Fruit fly (Drosophila melanogaster) whole organism, adult: Measurements from ENCODE around the gene CG11964.

Experiments
- CG11617 ChIP-seq: fragments of 200-800 bp; sonication (Bioruptor generic); optimal IDR thresholded peaks from 2 replicates; lab custom pipeline; 2017; ENCODE audit warnings: mild to moderate bottlenecking, missing biosample characterization, missing genetic modification reagents, missing genetic modification characterization
- CG12768 ChIP-seq: fragments of 200-800 bp; sonication (Bioruptor generic); optimal IDR thresholded peaks from 2 replicates; lab custom pipeline; 2017; ENCODE audit warnings: missing biosample characterization, missing genetic modification characterization, mild to moderate bottlenecking, moderate library complexity, missing genetic modification reagents
- CG14711 ChIP-seq: fragments of 200-800 bp; sonication (Bioruptor generic); optimal IDR thresholded peaks from 2 replicates; lab custom pipeline; 2018; ENCODE audit warnings: missing biosample characterization, mild to moderate bottlenecking, missing genetic modification characterization, moderate library complexity
- CG1620 ChIP-seq: fragments of 200-800 bp; sonication (Bioruptor generic); optimal IDR thresholded peaks from 2 replicates; lab custom pipeline; 2016; ENCODE audit warnings: missing biosample characterization, missing genetic modification characterization
- CG33017 ChIP-seq: fragments of 200-800 bp; sonication (Bioruptor generic); optimal IDR thresholded peaks from 2 replicates; lab custom pipeline; 2018; ENCODE audit warnings: missing biosample characterization, mild to moderate bottlenecking, missing genetic modification characterization, moderate library complexity
- CG5204 ChIP-seq: fragments of 200-800 bp; sonication (Bioruptor generic); optimal IDR thresholded peaks from 2 replicates; lab custom pipeline; 2016; ENCODE audit warnings: missing biosample characterization, missing genetic modification characterization
- CG7045 ChIP-seq: fragments of 200-800 bp; sonication (Bioruptor generic); optimal IDR thresholded peaks from 2 replicates; lab custom pipeline; 2017; ENCODE audit warnings: missing biosample characterization, mild to moderate bottlenecking, missing genetic modification characterization
- CG7101 ChIP-seq: fragments of 200-800 bp; sonication (Bioruptor generic); optimal IDR thresholded peaks from 2 replicates; lab custom pipeline; 2018; ENCODE audit warnings: missing biosample characterization, mild to moderate bottlenecking, missing genetic modification characterization, moderate library complexity
- Clk ChIP-seq: fragments of 200-800 bp; sonication (Bioruptor generic); optimal IDR thresholded peaks from 2 replicates; lab custom pipeline; 2017; ENCODE audit warnings: missing biosample characterization, missing genetic modification characterization
- Crg-1 ChIP-seq: fragments of 200-800 bp; sonication (Bioruptor generic); optimal IDR thresholded peaks from 2 replicates; lab custom pipeline; 2016; ENCODE audit warnings: missing biosample characterization, missing genetic modification characterization
- Hr96 ChIP-seq: fragments of 200-800 bp; sonication (Bioruptor generic); optimal IDR thresholded peaks from 2 replicates; lab custom pipeline; 2016; ENCODE audit warnings: missing biosample characterization, missing genetic modification characterization
- Mnt ChIP-seq: fragments of 200-800 bp; sonication (Bioruptor generic); optimal IDR thresholded peaks from 2 replicates; lab custom pipeline; 2016; ENCODE audit warnings: missing biosample characterization, mild to moderate bottlenecking, missing genetic modification characterization
- bab1 ChIP-seq: fragments of 200-800 bp; sonication (Bioruptor generic); optimal IDR thresholded peaks from 3 replicates; lab custom pipeline; 2019; ENCODE audit warnings: missing biosample characterization, mild to moderate bottlenecking, missing genetic modification characterization, moderate library complexity
- cic ChIP-seq: fragments of 200-800 bp; sonication (Bioruptor generic); optimal IDR thresholded peaks from 2 replicates; lab custom pipeline; 2017; ENCODE audit warnings: missing biosample characterization, mild to moderate bottlenecking, missing genetic modification characterization, moderate library complexity
- cnc ChIP-seq, 2 experiments: fragments of >200 bp; optimal IDR thresholded peaks; 2 replicates each; lab custom pipeline; 2017
- kay ChIP-seq: fragments of 200-800 bp; sonication (Bioruptor generic); peaks from one replicate; lab custom pipeline; 2016; ENCODE audit warnings: missing biosample characterization, missing genetic modification characterization, borderline replicate concordance
- ovo ChIP-seq: fragments of 200-800 bp; sonication (Bioruptor generic); optimal IDR thresholded peaks from 2 replicates; lab custom pipeline; 2016; ENCODE audit warnings: missing biosample characterization, missing genetic modification characterization
- pad ChIP-seq: fragments of 200-800 bp; sonication (Bioruptor generic); optimal IDR thresholded peaks from 3 replicates; lab custom pipeline; 2017; ENCODE audit warnings: missing biosample characterization, missing genetic modification characterization, mild to moderate bottlenecking, moderate library complexity, missing genetic modification reagents
- tj ChIP-seq: fragments of 200-800 bp; sonication (Bioruptor generic); optimal IDR thresholded peaks from 3 replicates; lab custom pipeline; 2017; ENCODE audit warnings: missing biosample characterization, mild to moderate bottlenecking, missing genetic modification characterization, moderate library complexity
- toe ChIP-seq: fragments of 200-800 bp; sonication (Bioruptor generic); optimal IDR thresholded peaks from 2 replicates; lab custom pipeline; 2016; ENCODE audit warnings: missing biosample characterization, missing genetic modification characterization

Gene CG11964

DNA sequence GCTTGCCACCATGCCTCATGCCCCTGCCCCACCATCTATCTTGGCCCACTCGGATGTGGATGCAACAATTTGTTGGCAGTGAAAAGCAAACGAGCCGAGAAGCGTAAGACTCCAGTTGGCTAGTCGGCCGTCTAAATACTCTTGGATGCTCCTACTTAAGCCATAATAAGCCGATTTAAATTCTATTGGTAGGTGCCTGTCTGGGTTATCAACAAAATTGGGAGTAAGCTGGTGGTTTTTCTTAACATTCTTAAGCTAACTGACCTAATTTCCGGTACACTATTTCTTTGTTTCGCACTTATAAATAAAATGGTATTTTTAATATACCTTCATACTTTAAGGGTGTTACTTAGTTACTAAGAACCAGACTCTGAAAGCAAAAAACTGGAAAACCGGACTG lies 12.9 kb upstream of the CG11964 start:
- TF ChIP-seq Crg-1 (GFP tag; lab: Kevin White, UChicago), result no peak
- no peak for TF ChIP-seq CG33017 (tag; lab: Kevin White, UChicago)
- TF ChIP-seq bab1 (GFP tag; lab: Kevin White, UChicago), result no peak
- no peak for TF ChIP-seq CG12768 (GFP tag; lab: Kevin White, UChicago)

DNA sequence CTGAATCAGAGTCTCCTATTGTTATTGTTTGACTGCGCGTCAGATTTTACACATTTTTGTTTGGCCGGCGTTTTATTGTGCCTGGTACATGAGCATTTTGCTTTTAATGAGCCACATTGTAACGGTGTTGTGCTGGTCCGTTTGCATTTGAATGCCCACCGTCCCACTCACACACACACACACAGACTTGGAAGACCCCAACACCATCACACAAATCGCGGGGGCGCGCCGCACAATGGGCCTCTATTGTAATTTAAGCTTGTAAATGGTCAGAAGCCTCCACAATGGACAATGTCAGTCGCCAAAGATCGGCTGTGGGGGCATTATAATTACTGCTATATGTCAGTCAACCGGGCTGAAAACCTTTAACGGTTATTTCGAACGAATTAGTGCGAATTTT lies 11.5 kb upstream of the CG11964 start:
- TF ChIP-seq CG14711 (no peak), bab1 (GFP tag; lab: Kevin White, UChicago) (no peak), CG33017 (tag; lab: Kevin White, UChicago) (no peak)

DNA sequence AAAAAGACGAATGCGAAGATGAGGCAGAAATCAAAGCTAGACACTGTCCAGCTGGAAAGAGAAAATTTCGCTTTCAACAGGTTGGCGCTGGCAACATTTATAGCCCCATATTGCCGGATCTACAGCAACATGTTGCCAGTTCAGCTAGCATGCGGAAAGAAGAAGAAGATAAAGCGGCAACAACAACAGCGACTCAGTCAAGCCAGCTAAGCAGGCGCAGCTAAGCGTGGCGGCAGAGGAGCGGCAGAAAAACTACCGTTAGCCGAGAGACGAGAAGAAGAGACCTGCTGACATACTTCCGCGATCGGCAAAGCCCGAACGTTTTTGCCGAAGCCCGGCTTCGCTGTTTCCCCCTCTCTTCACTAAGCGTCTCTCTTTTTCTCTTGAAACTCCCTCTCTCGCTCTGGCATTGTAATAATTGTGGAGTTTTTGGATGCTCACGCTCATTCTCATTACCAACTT lies 10.6 kb upstream of the CG11964 start:
- TF ChIP-seq cic (GFP tag; lab: Kevin White, UChicago) (no peak), pad (GFP tag; lab: Kevin White, UChicago) (peak; percentile 69), ovo (GFP tag; lab: Kevin White, UChicago) (peak; percentile 93)

DNA sequence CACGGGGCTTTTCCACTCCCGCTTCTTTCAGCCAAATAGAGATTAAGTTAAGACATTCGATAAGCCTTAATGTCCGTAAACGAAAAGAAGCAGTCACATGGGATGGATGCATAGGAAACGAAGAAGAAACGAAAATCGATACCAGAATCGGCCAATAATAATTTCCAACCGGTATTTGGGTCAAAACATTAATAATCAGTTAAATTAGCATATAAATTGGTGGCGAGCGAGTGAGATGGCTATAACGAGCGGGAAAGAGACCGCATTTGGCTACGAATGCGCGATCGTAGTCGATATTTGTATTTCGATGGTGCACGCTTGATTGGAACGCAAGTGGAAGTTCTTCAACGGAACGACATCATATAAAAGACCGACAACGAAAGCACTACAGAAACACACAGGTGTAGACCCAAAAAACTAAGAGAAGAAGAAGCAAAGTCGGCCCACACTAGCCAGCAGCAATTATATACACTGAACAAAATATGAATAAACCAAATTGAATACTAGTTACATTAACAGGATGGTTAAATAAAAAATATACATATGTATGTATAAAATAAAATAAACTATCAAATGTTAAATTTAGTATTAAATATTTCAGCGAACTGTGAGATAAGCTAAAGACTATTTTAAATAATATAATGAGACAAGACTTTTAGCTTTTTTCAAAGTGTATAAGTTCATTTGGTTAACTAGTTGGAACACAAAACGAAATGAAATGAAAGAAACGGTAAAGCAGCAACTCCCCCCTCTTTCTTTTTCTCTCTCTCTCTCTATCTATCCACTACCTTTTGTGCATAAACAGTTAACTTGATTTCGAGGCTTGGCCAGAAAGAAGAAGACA lies 9.9 kb upstream of the CG11964 start:
- TF ChIP-seq pad (GFP tag; lab: Kevin White, UChicago), result peak; percentile 76
- TF ChIP-seq CG7045 (GFP tag; lab: Kevin White, UChicago), result no peak

DNA sequence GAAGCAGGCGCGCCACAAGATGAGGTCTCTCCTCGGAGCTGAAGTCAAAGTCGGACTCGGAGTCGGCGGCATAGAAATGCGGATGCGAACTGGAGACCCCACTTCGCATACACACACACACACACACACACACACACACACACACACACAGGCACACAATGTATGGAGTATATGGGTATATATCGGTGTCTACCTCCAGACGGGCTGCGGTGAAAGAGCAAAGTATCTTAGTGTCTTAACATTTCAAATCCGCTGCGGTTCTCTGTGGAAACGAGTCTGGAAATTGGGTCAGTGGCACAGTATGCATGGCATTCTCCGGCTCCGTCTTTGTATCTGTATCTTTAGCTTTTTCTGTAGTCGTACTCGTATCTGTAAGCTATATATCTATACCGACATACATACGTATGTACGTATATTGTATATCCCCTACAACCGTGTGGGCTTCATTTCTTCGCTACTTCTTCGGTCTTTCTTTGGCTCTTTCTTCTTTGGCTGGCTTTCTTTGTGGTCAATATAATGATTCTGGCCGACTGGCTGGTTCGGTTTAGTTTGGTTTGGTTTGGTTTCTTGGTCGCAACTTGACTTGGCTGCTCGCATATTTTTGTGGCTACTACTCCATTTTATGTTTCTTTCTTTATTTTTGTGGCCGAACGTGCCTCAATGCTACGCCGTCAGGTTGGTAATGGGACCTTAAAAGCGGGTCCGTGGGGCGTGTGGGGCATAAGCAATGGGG lies 4.7 kb upstream of the CG11964 start:
- TF ChIP-seq CG5204 (GFP tag; lab: Kevin White, UChicago), result no peak
- no peak for TF ChIP-seq CG1620 (GFP tag; lab: Kevin White, UChicago)
- no peak for TF ChIP-seq Clk (GFP tag; lab: Kevin White, UChicago)
- TF ChIP-seq Crg-1 (GFP tag; lab: Kevin White, UChicago), result no peak
- no peak for TF ChIP-seq Hr96

DNA sequence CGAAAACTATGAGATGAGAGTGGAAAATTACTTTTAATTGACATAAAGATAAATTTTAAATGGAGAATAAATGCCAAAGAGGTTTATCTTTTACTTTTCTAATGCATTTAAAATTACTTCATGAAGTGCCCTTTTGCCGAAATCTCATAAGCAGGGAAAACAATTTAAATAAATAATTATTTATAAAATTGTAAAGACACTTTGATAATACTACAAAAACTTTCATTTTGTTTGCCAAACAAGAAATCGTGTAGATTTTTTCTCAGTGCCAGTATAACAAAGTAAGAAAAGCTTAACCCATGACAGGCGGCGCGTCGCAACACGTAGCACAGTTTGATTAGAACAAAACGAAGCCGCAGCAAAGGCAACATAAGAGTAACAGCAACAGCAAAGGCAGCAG lies 4.0 kb upstream of the CG11964 start:
- TF ChIP-seq toe, result no peak
- no peak for TF ChIP-seq kay (GFP tag; lab: Kevin White, UChicago)
- TF ChIP-seq bab1 (GFP tag; lab: Kevin White, UChicago), result no peak

DNA sequence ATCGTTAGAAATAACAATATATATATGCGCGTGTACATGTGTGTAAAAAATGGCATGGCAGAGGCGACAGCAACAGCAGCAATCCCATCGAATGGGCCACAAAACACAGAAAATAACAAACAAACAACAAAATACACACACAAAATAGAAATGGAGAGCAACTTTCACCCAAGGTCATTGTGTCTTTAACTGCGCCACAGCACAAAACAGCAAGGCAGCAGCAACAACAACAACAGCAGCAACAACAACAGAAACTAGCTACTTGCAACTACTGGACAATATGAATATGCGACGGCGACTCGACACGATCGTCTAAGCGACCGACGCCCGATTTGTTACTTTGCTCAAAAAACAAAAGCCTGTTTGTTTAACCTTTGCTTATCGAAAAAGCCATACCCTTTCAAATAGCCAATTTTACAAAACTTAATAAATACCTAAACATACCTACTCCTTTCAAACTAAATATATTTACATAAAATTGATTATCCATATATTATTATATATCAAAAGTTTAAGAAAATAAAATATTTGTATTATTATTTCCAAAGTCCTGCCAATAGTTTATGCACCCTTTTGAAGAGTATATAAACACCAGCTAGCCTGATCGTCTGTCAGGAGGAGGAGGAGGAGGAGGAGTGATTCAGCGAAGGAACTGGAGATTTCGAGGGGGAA lies 3.1 kb upstream of the CG11964 start:
- TF ChIP-seq toe, result no peak
- no peak for TF ChIP-seq CG33017 (tag; lab: Kevin White, UChicago)
- TF ChIP-seq CG7101 (tag; lab: Kevin White, UChicago), result no peak
- no peak for TF ChIP-seq cnc (optimal IDR thresholded peaks at IDR 0.05; lab: Kevin White, UChicago)
- no peak for TF ChIP-seq CG11617 (GFP tag; lab: Kevin White, UChicago)
- TF ChIP-seq cic (GFP tag; lab: Kevin White, UChicago), result no peak
- TF ChIP-seq Mnt (GFP tag; lab: Kevin White, UChicago), result no peak
- no peak for TF ChIP-seq CG5204 (GFP tag; lab: Kevin White, UChicago)
- no peak for TF ChIP-seq CG14711
- no peak for TF ChIP-seq CG12768 (GFP tag; lab: Kevin White, UChicago)
- no peak for TF ChIP-seq Hr96
- no peak for TF ChIP-seq ovo (GFP tag; lab: Kevin White, UChicago)
- TF ChIP-seq bab1 (GFP tag; lab: Kevin White, UChicago), result no peak
- TF ChIP-seq tj (GFP tag; lab: Kevin White, UChicago), result no peak

DNA sequence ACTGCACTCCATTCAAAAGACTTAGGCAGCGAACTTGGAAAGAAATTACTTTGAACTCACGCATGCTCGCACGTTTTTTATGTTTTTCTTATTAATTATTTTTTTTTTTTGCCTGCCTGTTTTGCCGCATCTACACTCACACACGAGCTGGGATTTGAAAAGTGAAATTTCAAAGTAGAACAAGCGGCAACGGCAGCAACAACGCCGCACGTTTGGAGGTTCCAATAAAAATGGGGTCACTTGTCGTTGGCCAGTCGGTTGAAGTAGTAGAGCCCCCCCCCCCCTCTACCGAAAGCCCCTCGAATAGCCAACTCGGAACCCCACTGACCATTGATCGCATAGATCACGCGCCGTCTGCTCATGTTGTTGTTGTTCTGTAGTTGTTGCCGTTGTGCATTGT lies 1.6 kb upstream of the CG11964 start:
- TF ChIP-seq pad (GFP tag; lab: Kevin White, UChicago) (no peak), toe (no peak), cnc (optimal IDR thresholded peaks at IDR 0.05; lab: Kevin White, UChicago) (no peak), cic (GFP tag; lab: Kevin White, UChicago) (no peak), Hr96 (no peak), tj (GFP tag; lab: Kevin White, UChicago) (no peak), Crg-1 (GFP tag; lab: Kevin White, UChicago) (no peak), Clk (GFP tag; lab: Kevin White, UChicago) (no peak), CG1620 (GFP tag; lab: Kevin White, UChicago) (no peak), Mnt (GFP tag; lab: Kevin White, UChicago) (no peak), CG7101 (tag; lab: Kevin White, UChicago) (no peak), CG14711 (no peak)
